Fruit fly (Drosophila melanogaster): ENCODE measurements around the gene CG7631.

dm6 chr2L:15616251-15616650 is 12.2 kb upstream of the CG7631 start, which contains the start of gene CG15253:
- TF ChIP-seq rn (GFP tag; IDR thresholded peaks at IDR 0.05) (no peak), Ets98B (GFP tag; IDR thresholded peaks at IDR 0.05) (no peak), CG13204 (GFP tag; optimal IDR thresholded peaks at IDR 0.05) (no peak), Snoo (tag; optimal IDR thresholded peaks at IDR 0.05) (no peak), EcR (GFP tag; optimal IDR thresholded peaks at IDR 0.05) (no peak), CG4496 (GFP tag; IDR thresholded peaks at IDR 0.05) (no peak), CG17806 (tag; optimal IDR thresholded peaks at IDR 0.05) (no peak), Pif1B (GFP tag; optimal IDR thresholded peaks at IDR 0.05) (no peak), CG10348 (GFP tag; IDR thresholded peaks at IDR 0.05) (no peak)
